Fruit fly (Drosophila melanogaster): ENCODE data around the gene Elp5.

Gene Elp5

DNA sequence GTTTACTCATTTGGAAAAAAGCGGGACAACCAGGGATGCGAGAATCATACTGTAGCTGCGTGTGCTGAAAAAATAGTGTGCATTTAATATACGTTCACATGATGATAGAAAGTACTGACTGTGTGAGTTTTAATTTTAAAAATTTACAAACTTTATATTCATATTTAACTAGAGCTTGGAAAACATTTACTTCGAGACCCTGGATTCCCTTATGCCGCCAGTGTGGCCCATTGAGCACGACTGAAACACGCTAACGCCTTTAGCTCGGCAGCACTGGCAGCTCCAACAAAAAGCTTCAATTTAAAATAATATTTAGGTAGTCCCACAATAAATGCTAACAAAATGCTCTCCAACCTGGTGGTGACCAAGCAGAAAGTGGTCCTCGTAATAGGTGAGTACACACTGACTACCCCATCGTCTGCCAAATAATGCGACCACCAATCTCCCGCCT, at the start of gene Elp5, which contains the start of gene CG1275:
Elp5 (plus strand) TSS at position 45 of the 451 bp plus-strand sequence.
CG1275 (minus strand) TSS at position 12 of the 451 bp plus-strand sequence.
- peak; percentile 99 for TF ChIP-seq CG17801 (GFP tag; optimal IDR thresholded peaks at IDR 0.05; ENCODE audit: partially characterized antibody)

DNA sequence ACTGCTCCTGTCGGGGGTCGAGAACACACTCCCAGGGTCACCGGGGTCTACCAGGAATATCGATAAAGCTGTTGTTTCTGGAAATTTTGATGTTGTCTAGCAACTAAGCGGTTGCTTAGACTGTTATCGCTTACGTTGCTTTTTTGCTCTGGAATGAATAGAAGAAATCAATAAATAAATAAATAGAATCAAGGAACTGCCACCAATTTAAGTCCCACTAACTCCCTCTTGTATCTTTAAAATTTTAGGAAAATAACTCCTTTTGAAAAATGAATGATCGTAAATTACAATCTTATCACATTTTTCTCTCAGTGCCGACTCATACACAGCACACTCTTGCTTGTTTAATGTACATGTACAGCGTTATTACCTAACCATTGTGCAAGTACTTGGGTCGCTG, 44.9 kb upstream of the Elp5 start, which contains the start of gene CG15878:
CG15878 (minus strand) TSS at position 101 of the 400 bp plus-strand sequence.
- no peak for TF ChIP-seq CG17801 (GFP tag; optimal IDR thresholded peaks at IDR 0.05; ENCODE audit: partially characterized antibody)

DNA sequence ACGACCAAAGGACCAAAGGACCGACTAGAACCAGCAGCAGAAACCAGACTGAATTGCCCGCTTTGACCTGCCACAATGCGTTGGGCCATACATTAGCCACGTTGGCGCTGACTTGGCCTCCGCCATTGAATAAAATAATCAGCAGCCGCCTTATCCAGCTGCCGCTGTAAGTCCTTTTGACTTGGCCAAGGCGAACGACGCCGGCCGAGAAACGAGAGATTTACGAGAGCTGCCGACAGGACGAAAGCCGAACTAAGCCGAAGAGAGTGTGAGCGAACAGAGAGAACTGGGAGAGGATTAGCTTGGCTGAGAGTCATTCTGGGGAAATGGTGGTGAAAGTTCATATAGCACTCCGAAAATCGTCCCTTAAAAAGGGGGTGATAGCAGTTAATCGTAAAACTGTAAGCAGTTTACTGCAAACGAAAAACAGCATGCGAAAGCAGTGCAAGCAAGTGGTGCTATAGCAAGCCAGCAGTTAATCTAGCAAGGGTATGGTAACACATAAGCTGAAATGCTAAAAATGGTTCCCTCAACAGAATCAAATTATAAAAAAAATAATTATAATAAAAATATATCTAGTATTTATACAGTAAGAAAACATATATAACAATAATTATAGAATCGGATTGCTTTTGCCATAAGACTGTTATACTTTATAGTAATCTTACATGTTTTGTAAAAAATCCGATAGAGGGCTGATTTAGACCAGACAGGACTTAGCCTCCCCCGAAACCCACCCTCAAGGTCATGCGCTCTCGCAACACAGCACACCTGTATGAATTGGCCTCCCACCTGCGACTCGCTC, 28.7 kb upstream of the Elp5 start:
- no peak for TF ChIP-seq CG17801 (GFP tag; optimal IDR thresholded peaks at IDR 0.05; ENCODE audit: partially characterized antibody)

DNA sequence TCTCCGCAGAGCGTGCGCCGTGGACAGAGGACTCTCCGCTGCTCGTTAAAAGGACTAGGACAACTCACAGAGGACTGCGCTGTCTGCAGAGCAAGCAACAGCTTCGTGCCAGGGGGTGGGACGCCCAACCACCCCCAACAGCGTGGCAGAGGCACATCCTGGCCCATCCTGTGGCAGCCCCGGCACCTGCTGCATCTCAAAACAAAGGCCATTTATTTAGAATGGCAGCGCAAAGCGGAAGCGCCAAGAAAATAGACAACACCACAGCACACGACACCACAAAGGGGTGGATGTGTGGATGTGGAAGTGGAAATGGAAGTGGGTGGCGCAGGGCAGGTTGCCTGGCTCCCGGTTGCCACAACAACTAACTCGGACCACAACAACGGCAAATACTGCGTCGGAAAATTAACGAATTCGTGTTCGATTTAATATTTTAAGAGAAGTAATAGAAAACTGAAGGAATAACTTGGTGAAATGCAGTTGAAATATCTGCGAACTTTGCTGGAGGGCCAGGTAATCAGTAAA, 28.0 kb upstream of the Elp5 start, which contains the start of gene Oseg2:
Oseg2 (plus strand) TSS at position 475 of the 525 bp plus-strand sequence.
- TF ChIP-seq CG17801 (GFP tag; optimal IDR thresholded peaks at IDR 0.05; ENCODE audit: partially characterized antibody): no peak

DNA sequence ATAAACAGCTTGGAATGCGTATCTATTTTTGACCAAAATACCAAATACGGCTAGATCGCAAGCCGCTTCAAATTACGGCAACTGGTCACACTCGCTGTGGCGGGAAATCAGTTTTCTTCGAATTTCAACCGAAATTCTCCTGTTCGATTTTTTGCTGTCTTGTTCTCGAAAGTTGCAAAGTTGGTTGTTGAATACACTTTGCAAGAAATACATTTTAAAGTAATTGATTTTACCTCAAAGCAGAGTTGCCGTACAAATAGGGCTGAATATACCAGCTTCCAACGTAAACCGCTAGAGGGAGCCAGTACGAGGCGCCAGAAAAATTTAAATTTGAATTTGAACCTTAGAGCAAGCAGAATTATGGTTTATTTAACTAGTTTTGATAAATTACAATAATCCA, 20.2 kb upstream of the Elp5 start, which contains the start of gene CG9018:
CG9018 (minus strand) TSS at position 43 of the 400 bp plus-strand sequence.
- no peak for TF ChIP-seq CG17801 (GFP tag; optimal IDR thresholded peaks at IDR 0.05; ENCODE audit: partially characterized antibody)

DNA sequence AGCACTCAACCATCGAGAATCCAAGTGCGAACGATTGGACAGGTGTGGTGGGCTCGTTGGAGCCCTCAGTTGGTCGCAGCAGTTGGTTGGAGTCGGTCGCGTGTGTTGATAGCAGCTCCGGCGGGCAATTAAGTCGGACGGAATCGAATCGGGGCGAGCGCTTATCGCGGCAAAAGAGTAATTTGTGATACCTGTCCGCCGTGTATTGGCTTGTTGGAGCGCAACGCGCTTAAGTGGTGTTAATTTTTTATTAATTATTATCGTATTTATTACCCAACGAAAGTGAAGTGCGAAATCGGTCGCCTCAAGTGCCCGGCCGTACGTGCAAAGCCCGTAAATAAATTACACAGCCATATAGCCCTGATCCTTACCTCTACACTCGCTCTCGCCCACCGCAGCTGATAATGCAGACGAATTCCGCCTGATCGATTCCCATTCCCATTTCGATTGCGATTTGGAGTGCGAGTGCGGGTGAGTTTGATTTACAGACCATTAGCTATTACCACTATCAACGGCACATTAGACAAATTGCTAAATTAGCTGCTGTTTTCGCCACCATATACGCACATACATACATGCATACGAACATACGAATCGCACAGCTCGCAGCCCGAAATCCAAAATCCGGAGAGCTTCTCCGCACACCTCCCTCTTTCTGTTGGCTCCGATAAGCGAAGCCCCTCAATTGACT, 19.6 kb upstream of the Elp5 start, which contains the start of gene ACXD:
ACXD (plus strand) TSS at position 66 of the 691 bp plus-strand sequence.
- no peak for TF ChIP-seq CG17801 (GFP tag; optimal IDR thresholded peaks at IDR 0.05; ENCODE audit: partially characterized antibody)

DNA sequence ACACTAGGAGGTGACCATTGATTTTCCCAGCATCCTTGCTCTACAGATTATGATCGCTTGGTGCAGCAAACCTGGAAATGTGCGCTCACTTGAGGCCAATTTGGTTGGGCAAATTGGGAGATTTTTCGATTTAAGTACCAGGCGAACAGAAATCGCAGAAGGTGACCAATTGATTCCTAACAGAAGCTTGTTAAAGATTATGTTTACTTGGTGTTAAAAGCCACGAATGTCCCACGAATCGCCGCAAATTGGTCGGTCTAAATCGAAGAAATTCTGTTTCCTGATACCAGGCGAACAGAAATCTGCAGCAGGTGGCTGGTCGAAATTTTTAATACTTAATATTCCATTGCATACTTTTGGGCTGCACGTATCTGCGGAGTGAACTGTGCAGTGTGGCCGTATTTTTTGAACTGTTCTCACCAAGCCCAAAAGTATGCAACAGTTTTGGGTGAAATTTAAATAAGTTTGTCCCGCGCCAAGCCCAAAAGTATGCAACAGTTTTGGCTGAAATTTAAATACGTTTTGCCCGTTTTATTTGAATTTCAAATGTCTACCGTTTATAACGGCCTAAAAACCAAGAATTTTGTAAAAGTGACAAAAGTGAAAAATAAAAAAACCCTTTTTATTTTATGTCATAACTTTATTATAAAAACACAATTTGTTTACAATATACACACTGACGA, 13.3 kb upstream of the Elp5 start, which contains the start of gene CG32301:
CG32301 (plus strand) TSS at position 633 of the 683 bp plus-strand sequence.
- TF ChIP-seq CG17801 (GFP tag; optimal IDR thresholded peaks at IDR 0.05; ENCODE audit: partially characterized antibody): no peak

DNA sequence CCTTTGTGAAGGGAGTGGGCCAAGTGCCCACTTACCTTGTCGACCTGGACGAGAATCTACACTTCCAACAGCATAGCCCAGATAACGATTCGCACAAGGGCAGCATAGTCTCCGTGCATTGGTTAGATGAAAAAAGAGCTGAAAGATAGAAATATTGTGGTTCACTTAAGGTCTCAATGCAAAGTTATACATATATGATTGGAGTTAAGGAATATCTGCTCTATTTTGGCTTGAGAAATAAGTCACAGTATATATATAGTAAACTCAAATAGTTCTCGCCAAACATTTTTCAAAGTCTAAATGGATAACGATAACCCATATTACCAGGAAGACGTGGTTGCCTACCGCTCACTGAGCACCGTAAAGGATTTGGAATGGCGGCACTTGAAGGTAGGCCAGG, 8.9 kb upstream of the Elp5 start, which contains the start of gene CG32305:
CG32305 (plus strand) TSS at position 301 of the 400 bp plus-strand sequence.
- no peak for TF ChIP-seq CG17801 (GFP tag; optimal IDR thresholded peaks at IDR 0.05; ENCODE audit: partially characterized antibody)

DNA sequence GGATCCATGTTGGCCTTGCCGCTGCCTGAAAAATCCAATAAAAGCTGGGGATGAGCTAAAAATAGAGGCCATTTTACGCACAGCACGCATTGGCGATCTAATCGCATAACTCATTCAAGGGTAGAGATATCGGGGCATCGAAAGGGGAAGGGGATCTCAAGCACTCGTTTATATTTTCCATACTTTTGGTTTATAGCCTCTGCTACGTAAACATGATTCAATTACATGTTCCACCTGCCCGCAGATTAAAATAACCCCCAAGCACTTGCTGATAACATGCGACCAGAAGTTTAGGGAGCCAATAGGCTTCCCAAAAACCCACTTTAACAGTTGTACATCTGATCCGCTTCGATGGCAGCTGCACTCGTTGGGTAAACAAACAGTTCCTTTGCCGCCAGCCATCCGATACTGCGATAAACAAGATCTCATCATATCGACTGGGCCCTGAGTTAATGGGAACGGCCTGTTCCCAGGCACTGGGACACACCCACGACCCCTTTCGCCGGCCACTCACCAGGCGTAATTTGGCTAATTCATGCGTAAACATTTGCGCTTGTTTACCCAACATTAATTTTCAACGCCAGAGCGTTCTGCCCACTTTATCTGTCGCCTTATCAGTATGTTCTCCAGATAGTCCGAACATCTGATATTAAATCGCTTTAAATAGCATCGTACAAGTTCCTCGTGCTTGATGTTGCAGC, 3.1 kb upstream of the Elp5 start:
- no peak for TF ChIP-seq CG17801 (GFP tag; optimal IDR thresholded peaks at IDR 0.05; ENCODE audit: partially characterized antibody)

DNA sequence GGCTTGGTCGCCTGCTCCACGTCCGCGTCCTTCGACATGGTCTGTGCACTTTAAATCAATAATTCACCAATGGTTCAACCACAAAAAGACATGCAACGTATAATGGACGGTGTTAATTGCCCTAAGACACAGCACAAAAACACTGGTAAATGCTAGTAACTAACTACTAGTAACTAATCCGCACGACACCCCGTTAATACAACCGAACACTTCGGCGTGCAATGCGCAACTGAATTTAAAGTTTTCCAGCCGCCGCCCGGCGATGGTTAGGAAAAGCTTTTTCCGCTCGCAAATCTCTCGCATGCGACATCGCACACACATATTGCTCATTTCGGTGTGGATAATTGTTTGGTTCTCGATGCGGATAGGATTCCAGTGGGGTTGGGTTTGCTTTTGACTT, 1.5 kb upstream of the Elp5 start:
- TF ChIP-seq CG17801 (GFP tag; optimal IDR thresholded peaks at IDR 0.05; ENCODE audit: partially characterized antibody): no peak

DNA sequence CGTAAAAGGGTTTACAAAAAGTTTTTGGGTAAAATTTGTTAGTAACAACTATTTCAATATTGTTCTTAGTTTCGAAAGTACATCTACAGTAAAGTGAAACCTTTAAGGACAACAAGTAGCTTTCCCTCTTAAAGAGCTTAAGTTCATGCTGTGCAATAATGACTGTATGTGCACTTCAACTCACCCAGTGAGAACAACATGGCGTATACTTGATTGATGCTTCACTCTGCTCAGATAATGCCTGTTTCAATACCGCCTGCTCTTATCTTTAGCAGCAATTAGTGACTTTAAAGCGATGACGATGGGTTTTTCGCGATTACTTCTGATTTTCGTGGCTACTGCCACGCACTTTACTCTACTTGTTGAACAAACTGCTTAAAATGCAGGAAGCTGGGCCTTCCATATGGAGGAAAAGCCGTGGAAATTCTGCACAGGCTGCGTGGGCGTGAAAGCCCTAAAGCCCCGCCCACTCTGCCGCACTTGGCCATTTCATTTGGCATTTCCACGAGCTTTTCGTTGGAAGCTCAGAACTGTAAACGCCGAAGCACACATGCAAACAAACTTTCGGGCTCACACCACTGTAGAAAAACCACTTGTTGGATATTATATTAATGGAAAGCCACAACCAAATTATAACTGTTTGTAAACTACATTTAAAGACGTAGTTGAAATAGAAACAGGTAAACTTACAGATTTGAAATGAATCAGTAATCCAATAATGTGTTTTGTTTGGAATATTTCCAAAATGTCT, 659 bp upstream of the Elp5 start:
- no peak for TF ChIP-seq CG17801 (GFP tag; optimal IDR thresholded peaks at IDR 0.05; ENCODE audit: partially characterized antibody)

DNA sequence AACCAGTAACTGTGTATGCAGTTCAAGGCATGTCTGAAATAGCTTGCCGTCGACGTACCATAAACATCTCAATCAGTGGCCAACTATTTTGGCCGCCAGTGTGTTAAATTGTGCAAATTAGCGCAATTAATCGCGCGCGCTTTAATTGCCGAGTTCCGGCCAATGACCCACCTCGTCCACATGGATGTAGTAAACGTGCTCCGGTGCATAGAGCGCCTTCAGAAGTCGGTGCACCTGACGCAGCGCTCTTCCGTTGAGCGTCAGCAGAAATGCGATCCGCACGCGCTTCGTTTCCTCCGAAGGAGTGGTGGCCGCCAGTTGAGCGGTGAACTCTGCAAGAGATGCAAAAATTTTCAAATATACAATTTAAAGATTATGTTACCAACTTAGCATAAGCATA, 4.0 kb downstream of the Elp5 start:
- no peak for TF ChIP-seq CG17801 (GFP tag; optimal IDR thresholded peaks at IDR 0.05; ENCODE audit: partially characterized antibody)

DNA sequence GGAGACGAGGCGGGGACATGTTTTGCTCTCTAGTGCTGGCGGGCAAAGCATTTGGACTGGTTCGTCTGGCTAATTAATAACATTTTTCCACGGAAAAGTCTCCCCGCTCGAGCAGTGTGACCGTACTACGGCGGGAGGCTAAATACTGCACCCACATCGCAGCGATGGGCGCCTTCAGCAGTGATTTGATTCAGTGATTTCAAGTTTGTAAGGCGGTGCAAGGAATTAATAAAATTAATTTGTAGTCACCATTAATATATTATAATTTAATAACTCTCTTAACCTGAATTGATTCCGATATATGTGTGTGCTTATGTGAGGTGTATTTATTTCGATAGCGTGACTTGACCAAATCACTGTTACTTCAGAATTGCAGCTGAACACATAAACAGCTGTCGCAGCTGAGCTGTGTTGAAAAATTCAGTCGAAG, 5.3 kb downstream of the Elp5 start, which contains the start of the genes oxt and CG13807:
oxt (minus strand) TSS at position 150 of the 430 bp plus-strand sequence.
CG13807 (plus strand) TSS at position 405 of the 430 bp plus-strand sequence.
- TF ChIP-seq CG17801 (GFP tag; optimal IDR thresholded peaks at IDR 0.05; ENCODE audit: partially characterized antibody): peak; percentile 93
